Worm (Caenorhabditis elegans) whole organism, young adult: ENCODE results near the gene F09F7.5.

Experiments used
- B0019.2 ChIP-seq: fragments of 200-800 bp; sonication (Bioruptor generic); conservative IDR thresholded peaks from 2 replicates; pipeline ENCODE4 v1.3.6; 2022; ENCODE audit warnings: missing genetic modification reagents, missing genetic modification characterization, missing compliant biosample characterization
- B0261.1 ChIP-seq: sonication (generic microtip); optimal IDR thresholded peaks from 2 replicates; lab custom pipeline; 2016; ENCODE audit warnings: mild to moderate bottlenecking, missing genetic modification characterization, moderate library complexity, missing compliant biosample characterization
- C06A6.2 ChIP-seq: fragments of 200-800 bp; sonication (Bioruptor generic); conservative IDR thresholded peaks from 2 replicates; pipeline ENCODE4 v1.3.6; 2022; ENCODE audit warnings: missing genetic modification characterization, missing compliant biosample characterization
- D2030.7 ChIP-seq: fragments of 200-800 bp; sonication (Bioruptor generic); IDR thresholded peaks from 2 replicates; pipeline ENCODE4 v1.3.6; 2022; ENCODE audit warnings: missing genetic modification reagents, missing genetic modification characterization, missing compliant biosample characterization
- F23B12.7 ChIP-seq: sonication (generic microtip); optimal IDR thresholded peaks from 2 replicates; lab custom pipeline; 2017; ENCODE audit warnings: missing genetic modification characterization, mild to moderate bottlenecking, missing compliant biosample characterization, antibody characterized with exemption, moderate library complexity; ENCODE audit not compliant: insufficient read depth
- F49E8.2 ChIP-seq: sonication (generic microtip); optimal IDR thresholded peaks from 3 replicates; lab custom pipeline; 2017; ENCODE audit warnings: missing genetic modification characterization, mild to moderate bottlenecking, missing compliant biosample characterization, antibody characterized with exemption, moderate library complexity; ENCODE audit not compliant: insufficient read depth
- T26A5.8 ChIP-seq: sonication (generic microtip); optimal IDR thresholded peaks from 2 replicates; lab custom pipeline; 2016; ENCODE audit warnings: missing genetic modification characterization, missing compliant biosample characterization
- Y79H2A.3 ChIP-seq: fragments of 200-800 bp; sonication (Bioruptor generic); conservative IDR thresholded peaks from 2 replicates; pipeline ENCODE4 v1.3.6; 2022; ENCODE audit warnings: missing genetic modification reagents, missing genetic modification characterization, missing compliant biosample characterization
- ZK185.1 ChIP-seq: sonication (generic microtip); optimal IDR thresholded peaks from 2 replicates; lab custom pipeline; 2016; ENCODE audit warnings: mild to moderate bottlenecking, missing genetic modification characterization, missing compliant biosample characterization; ENCODE audit not compliant: poor library complexity, severe bottlenecking
- ama-1 ChIP-seq, 3 experiments: fragments of 150-350 bp in 1 of 3; sonication (generic microtip) in 2 of 3; optimal IDR thresholded peaks; 2 replicates each; lab custom pipeline; 2014 to 2018; ENCODE audit warnings: missing biosample characterization in 2 of 3, missing genetic modification characterization in 2 of 3, missing genetic modification reagents in 2 of 3
- attf-3 ChIP-seq: fragments of 200-800 bp; sonication (Bioruptor generic); conservative IDR thresholded peaks from 2 replicates; pipeline ENCODE4 v1.3.6; 2022; ENCODE audit warnings: missing genetic modification reagents, missing genetic modification characterization, missing compliant biosample characterization
- attf-5 ChIP-seq: fragments of 200-800 bp; sonication (Bioruptor generic); optimal IDR thresholded peaks from 2 replicates; lab custom pipeline; 2018; ENCODE audit warnings: mild to moderate bottlenecking, missing genetic modification characterization, missing compliant biosample characterization
- cebp-1 ChIP-seq, 2 experiments: fragments of 200-800 bp in 1 of 2; sonication (Bioruptor generic) in 1 of 2; sonication (generic microtip) in 1 of 2; IDR thresholded peaks in 1 of 2; optimal IDR thresholded peaks in 1 of 2; 2 replicates each; pipeline versions ENCODE4 v1.3.6 to Lab custom; 2017 to 2022; ENCODE audit warnings: missing compliant biosample characterization in 2 of 2, missing genetic modification characterization in 2 of 2, mild to moderate bottlenecking in 1 of 2, missing genetic modification reagents in 1 of 2, moderate library complexity in 1 of 2
- ceh-100 ChIP-seq: fragments of 200-800 bp; sonication (Bioruptor generic); IDR thresholded peaks from 2 replicates; pipeline ENCODE4 v1.3.6; 2022; ENCODE audit warnings: missing genetic modification reagents, missing genetic modification characterization, missing compliant biosample characterization
- ceh-91 ChIP-seq: fragments of 200-800 bp; sonication (Bioruptor generic); IDR thresholded peaks from 2 replicates; pipeline ENCODE4 v1.3.6; 2022; ENCODE audit warnings: missing genetic modification reagents, missing genetic modification characterization, missing compliant biosample characterization
- efl-1 ChIP-seq: fragments of 150-350 bp; optimal IDR thresholded peaks from 2 replicates; lab custom pipeline; 2014; ENCODE audit warnings: missing biosample characterization, missing genetic modification reagents, missing genetic modification characterization
- egl-18 ChIP-seq: fragments of 200-800 bp; sonication (Bioruptor generic); IDR thresholded peaks from 2 replicates; pipeline ENCODE4 v1.3.6; 2022; ENCODE audit warnings: missing genetic modification reagents, missing genetic modification characterization, missing compliant biosample characterization
- egl-44 ChIP-seq: fragments of 200-800 bp; sonication (Bioruptor generic); IDR thresholded peaks from 2 replicates; pipeline ENCODE4 v1.3.6; 2022; ENCODE audit warnings: missing genetic modification reagents, missing genetic modification characterization, missing compliant biosample characterization
- ets-4 ChIP-seq: fragments of 200-800 bp; sonication (Bioruptor generic); optimal IDR thresholded peaks from 2 replicates; lab custom pipeline; 2018; ENCODE audit warnings: mild to moderate bottlenecking, missing genetic modification characterization, missing compliant biosample characterization
- him-1 ChIP-seq: sonication (generic microtip); optimal IDR thresholded peaks from 2 replicates; lab custom pipeline; 2016; ENCODE audit warnings: missing genotype, missing genetic modification reagents, missing genetic modification characterization, missing compliant biosample characterization
- hmg-1.2 ChIP-seq: fragments of 200-800 bp; sonication (Bioruptor generic); IDR thresholded peaks from 2 replicates; pipeline ENCODE4 v1.3.6; 2022; ENCODE audit warnings: missing genetic modification reagents, missing genetic modification characterization, missing compliant biosample characterization
- let-607 ChIP-seq, 2 experiments: fragments of 200-800 bp in 1 of 2; sonication (Bioruptor generic) in 1 of 2; sonication (generic microtip) in 1 of 2; optimal IDR thresholded peaks; 2 replicates each; lab custom pipeline; 2016 to 2018; ENCODE audit warnings: mild to moderate bottlenecking in 2 of 2, missing compliant biosample characterization in 2 of 2, missing genetic modification characterization in 2 of 2, moderate library complexity in 2 of 2, missing genotype in 1 of 2
- lin-35 ChIP-seq, 3 experiments: fragments of 150-350 bp in 2 of 3; sonication (generic microtip) in 1 of 3; optimal IDR thresholded peaks; 2 replicates each; lab custom pipeline; 2014 to 2018; ENCODE audit warnings: missing biosample characterization in 3 of 3, missing genetic modification characterization in 3 of 3, missing genetic modification reagents in 3 of 3
- lin-40 ChIP-seq: sonication (generic microtip); optimal IDR thresholded peaks from 2 replicates; lab custom pipeline; 2016; ENCODE audit warnings: missing genetic modification characterization, mild to moderate bottlenecking, missing compliant biosample characterization, missing genotype, missing genetic modification reagents
- lin-54 ChIP-seq: fragments of 200-800 bp; sonication (Bioruptor generic); optimal IDR thresholded peaks from 2 replicates; lab custom pipeline; 2018; ENCODE audit warnings: mild to moderate bottlenecking, missing genetic modification characterization, missing compliant biosample characterization
- lsl-1 ChIP-seq: fragments of 200-800 bp; sonication (Bioruptor generic); optimal IDR thresholded peaks from 2 replicates; lab custom pipeline; 2018; ENCODE audit warnings: mild to moderate bottlenecking, missing genetic modification characterization, moderate library complexity, missing compliant biosample characterization
- mxl-1 ChIP-seq: sonication (generic microtip); optimal IDR thresholded peaks from 2 replicates; lab custom pipeline; 2016; ENCODE audit warnings: missing genetic modification characterization, missing compliant biosample characterization
- nhr-80 ChIP-seq: sonication (generic microtip); optimal IDR thresholded peaks from 2 replicates; lab custom pipeline; 2016; ENCODE audit warnings: missing genetic modification characterization, missing compliant biosample characterization
- pbrm-1 ChIP-seq: fragments of 200-800 bp; sonication (Bioruptor generic); IDR thresholded peaks from 2 replicates; pipeline ENCODE4 v1.3.6; 2022; ENCODE audit warnings: missing genetic modification reagents, missing genetic modification characterization, missing compliant biosample characterization
- rcor-1 ChIP-seq: fragments of 200-800 bp; sonication (Bioruptor generic); IDR thresholded peaks from 2 replicates; pipeline ENCODE4 v1.3.6; 2022; ENCODE audit warnings: missing genetic modification reagents, missing genetic modification characterization, missing compliant biosample characterization
- repo-1 ChIP-seq: sonication (generic microtip); optimal IDR thresholded peaks from 2 replicates; lab custom pipeline; 2017; ENCODE audit warnings: mild to moderate bottlenecking, missing genetic modification characterization, missing compliant biosample characterization
- snpc-1.3 ChIP-seq: sonication (generic microtip); optimal IDR thresholded peaks from 2 replicates; lab custom pipeline; 2017; ENCODE audit warnings: missing genetic modification characterization, mild to moderate bottlenecking, missing compliant biosample characterization, antibody characterized with exemption, moderate library complexity, missing genotype, missing genetic modification reagents; ENCODE audit not compliant: insufficient read depth
- snpc-4 ChIP-seq, 5 experiments: fragments of 150-350 bp in 1 of 5; sonication (generic microtip) in 4 of 5; optimal IDR thresholded peaks; 2 replicates each; lab custom pipeline; 2014 to 2018; ENCODE audit warnings: missing genetic modification characterization in 5 of 5, missing biosample characterization in 3 of 5, antibody characterized with exemption in 2 of 5, mild to moderate bottlenecking in 2 of 5, missing compliant biosample characterization in 2 of 5, missing genotype in 2 of 5, moderate library complexity in 2 of 5, missing genetic modification reagents in 1 of 5
- tbp1 ChIP-seq: fragments of 200-800 bp; sonication (Bioruptor generic); optimal IDR thresholded peaks from 2 replicates; lab custom pipeline; 2018; ENCODE audit warnings: mild to moderate bottlenecking, missing genetic modification characterization, missing compliant biosample characterization
- unc-62 ChIP-seq: fragments of 150-350 bp; optimal IDR thresholded peaks from 2 replicates; lab custom pipeline; 2014; ENCODE audit warnings: missing biosample characterization, missing genetic modification reagents, missing genetic modification characterization
- xnd-1 ChIP-seq: sonication (generic microtip); optimal IDR thresholded peaks from 2 replicates; lab custom pipeline; 2016; ENCODE audit warnings: missing genotype, missing genetic modification reagents, missing genetic modification characterization, missing compliant biosample characterization
- ztf-22 ChIP-seq: fragments of 200-800 bp; sonication (Bioruptor generic); optimal IDR thresholded peaks from 2 replicates; lab custom pipeline; 2018; ENCODE audit warnings: mild to moderate bottlenecking, missing genetic modification characterization, moderate library complexity, missing compliant biosample characterization
- ztf-26 ChIP-seq: sonication (generic microtip); optimal IDR thresholded peaks from 2 replicates; lab custom pipeline; 2017; ENCODE audit warnings: missing genetic modification characterization, missing compliant biosample characterization
- ztf-3 ChIP-seq: fragments of 200-800 bp; sonication (Bioruptor generic); optimal IDR thresholded peaks from 2 replicates; lab custom pipeline; 2018; ENCODE audit warnings: mild to moderate bottlenecking, missing genetic modification characterization, missing compliant biosample characterization

F09F7.5 gene

DNA sequence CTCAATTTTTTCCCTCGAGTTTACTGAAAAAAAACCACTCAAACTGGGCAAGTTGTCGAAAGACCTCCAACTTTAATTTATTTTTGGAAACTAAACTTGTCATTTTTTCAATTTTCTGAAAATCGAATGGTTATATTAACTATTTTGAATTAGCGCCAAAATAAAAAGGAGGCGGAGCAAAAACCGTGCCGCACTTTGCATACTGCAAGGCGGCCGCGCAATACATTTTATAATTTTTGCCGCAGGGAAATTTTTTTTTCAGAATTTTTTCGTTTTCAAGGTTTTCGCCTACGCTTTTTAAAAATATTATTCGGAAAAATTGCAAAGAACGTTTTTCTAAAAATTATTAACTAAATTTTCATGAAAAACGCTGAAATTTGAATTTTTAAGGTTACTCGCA lies 43.1 kb upstream of the F09F7.5 start (continued):
- TF ChIP-seq T26A5.8 (tag; lab: Kevin White, UChicago): no peak
- no peak for TF ChIP-seq lin-40 (tag; lab: Kevin White, UChicago)
- no peak for TF ChIP-seq ztf-26 (tag; lab: Kevin White, UChicago)
- no peak for TF ChIP-seq repo-1 (tag; lab: Kevin White, UChicago)
- no peak for TF ChIP-seq egl-18
- peak; percentile 56 for TF ChIP-seq him-1 (tag; lab: Kevin White, UChicago)
- TF ChIP-seq rcor-1 (GFP tag; lab: Robert Waterston, UW): no peak; the same call in 1 of the 2 replicates
- no peak for TF ChIP-seq F49E8.2 (tag; lab: Kevin White, UChicago)
- no peak for TF ChIP-seq B0261.1 (tag; lab: Kevin White, UChicago)
- peak; percentile 72 for TF ChIP-seq efl-1 (GFP tag; lab: Kevin White, UChicago)
- TF ChIP-seq xnd-1: peak; percentile 6
- TF ChIP-seq attf-3: peak; percentile 54; the same call in 1 of the 2 replicates
- TF ChIP-seq mxl-1 (tag; lab: Kevin White, UChicago): no peak
- no peak for TF ChIP-seq attf-5 (GFP tag; lab: Kevin White, UChicago)
- no peak for TF ChIP-seq D2030.7 (GFP tag; lab: Robert Waterston, UW)
- TF ChIP-seq pbrm-1 (GFP tag; lab: Robert Waterston, UW): 0 out of 2 replicates have a peak, but pooled peaks have one; percentile 23
- no peak for TF ChIP-seq ZK185.1
- TF ChIP-seq lin-54 (GFP tag; lab: Kevin White, UChicago): peak; percentile 82
- peak; percentile 48; the same call in 1 of the 2 replicates for TF ChIP-seq ceh-91 (GFP tag; lab: Robert Waterston, UW)
- 0 out of 2 replicates have a peak, but pooled peaks have one; percentile 10 for TF ChIP-seq Y79H2A.3 (GFP tag; lab: Robert Waterston, UW)
- peak; percentile 41 for TF ChIP-seq lsl-1
- TF ChIP-seq ceh-100 (GFP tag; lab: Robert Waterston, UW): peak; percentile 19; the same call in 1 of the 2 replicates
- TF ChIP-seq, all 124 proteins: peak for 17

DNA sequence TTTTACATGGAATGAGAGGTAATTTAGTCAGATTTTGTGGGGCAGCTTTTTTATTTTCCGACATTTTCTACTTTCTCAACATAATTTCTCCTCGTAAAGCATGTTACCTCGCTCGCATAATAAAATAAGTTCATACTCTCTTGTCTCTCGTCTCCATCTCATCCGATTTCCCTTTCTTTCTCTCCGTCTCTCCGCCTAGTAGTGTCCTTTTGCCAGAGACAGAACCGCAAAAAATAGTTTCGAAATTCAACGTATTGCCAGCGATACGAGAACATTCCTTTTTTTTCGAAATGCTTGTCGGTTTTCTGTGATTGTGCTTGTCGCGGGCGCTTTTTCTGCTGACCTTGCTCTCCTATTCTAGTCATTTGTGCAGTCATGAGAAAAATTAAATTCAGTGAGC lies 42.6 kb upstream of the F09F7.5 start:
- no peak for TF ChIP-seq cebp-1 (GFP tag; IDR thresholded peaks at IDR 0.05; lab: Robert Waterston, UW)
- peak; percentile 80 for TF ChIP-seq cebp-1 (tag; optimal IDR thresholded peaks at IDR 0.05; lab: Kevin White, UChicago)
- TF ChIP-seq lin-35 (GFP tag; optimal IDR thresholded peaks at IDR 0.05; lab: Kevin White, UChicago): no peak
- TF ChIP-seq snpc-1.3 (tag; lab: Kevin White, UChicago): no peak
- no peak for TF ChIP-seq snpc-4 (GFP tag; optimal IDR thresholded peaks at IDR 0.05; lab: Kevin White, UChicago)
- TF ChIP-seq snpc-4 (tag; optimal IDR thresholded peaks at IDR 0.05; lab: Kevin White, UChicago): peak in 1 of 4 experiments; percentile 18
- 0 out of 2 replicates have a peak, but pooled peaks have one; percentile 16 for TF ChIP-seq egl-44 (GFP tag; lab: Robert Waterston, UW)
- TF ChIP-seq lin-40 (tag; lab: Kevin White, UChicago): peak; percentile 23
- TF ChIP-seq hmg-1.2 (GFP tag; lab: Robert Waterston, UW): peak; percentile 51; the same call in 1 of the 2 replicates
- peak; percentile 25 for TF ChIP-seq ets-4 (GFP tag; lab: Kevin White, UChicago)
- TF ChIP-seq ama-1 (optimal IDR thresholded peaks at IDR 0.05; lab: Kevin White, UChicago): peak; percentile 91
- TF ChIP-seq ama-1 (GFP tag; optimal IDR thresholded peaks at IDR 0.05; lab: Kevin White, UChicago): peak in 1 of 2 experiments; percentile 16
- TF ChIP-seq ztf-3: no peak
- TF ChIP-seq ztf-22: no peak
- TF ChIP-seq B0019.2 (GFP tag; lab: Robert Waterston, UW): no peak
- 0 out of 2 replicates have a peak, but pooled peaks have one; percentile 12 for TF ChIP-seq C06A6.2 (GFP tag; lab: Robert Waterston, UW)
- TF ChIP-seq F23B12.7 (tag; lab: Kevin White, UChicago): peak; percentile 8
- TF ChIP-seq nhr-80 (tag; lab: Kevin White, UChicago): peak; percentile 32
- TF ChIP-seq let-607 (tag; optimal IDR thresholded peaks at IDR 0.05; lab: Kevin White, UChicago): peak in 1 of 2 experiments; percentile 12
- peak; percentile 15 for TF ChIP-seq unc-62 (GFP tag; lab: Kevin White, UChicago)
- peak; percentile 12 for TF ChIP-seq tbp1 (GFP tag; lab: Kevin White, UChicago)
- TF ChIP-seq, all 124 proteins: peak for 13
